Worm (Caenorhabditis elegans) whole organism, L3 larva: ENCODE results near the gene R07E5.6.
A peak's percentile ranks its signal among the peaks of the same experiment; 100 is the strongest.

ENCODE experiments used
- ZK546.5 ChIP-seq: sonication (generic microtip); optimal IDR thresholded peaks from 2 replicates; lab custom pipeline; 2017; ENCODE audit warnings: missing biosample characterization, missing genetic modification characterization
- aly-2 ChIP-seq: fragments of 150-350 bp; optimal IDR thresholded peaks from 2 replicates; lab custom pipeline; 2014; ENCODE audit warnings: missing biosample characterization, missing genetic modification characterization
- ceh-28 ChIP-seq: fragments of 150-350 bp; optimal IDR thresholded peaks from 2 replicates; lab custom pipeline; 2014; ENCODE audit warnings: missing biosample characterization, missing genetic modification reagents, missing genetic modification characterization
- ceh-82 ChIP-seq: fragments of 150-350 bp; optimal IDR thresholded peaks from 2 replicates; lab custom pipeline; 2014; ENCODE audit warnings: missing biosample characterization, missing genetic modification characterization
- daf-12 ChIP-seq: fragments of 150-350 bp; optimal IDR thresholded peaks from 2 replicates; lab custom pipeline; 2014; ENCODE audit warnings: missing biosample characterization, missing genetic modification reagents, missing genetic modification characterization
- egl-27 ChIP-seq: sonication (generic microtip); optimal IDR thresholded peaks from 4 replicates; lab custom pipeline; 2017; ENCODE audit warnings: missing biosample characterization, missing genetic modification reagents, missing genetic modification characterization
- egl-5 ChIP-seq: fragments of 150-350 bp; optimal IDR thresholded peaks from 2 replicates; lab custom pipeline; 2017; ENCODE audit warnings: missing biosample characterization, missing genetic modification reagents, missing genetic modification characterization, inconsistent platforms
- elt-1 ChIP-seq: fragments of 150-350 bp; optimal IDR thresholded peaks from 2 replicates; lab custom pipeline; 2014; ENCODE audit warnings: missing biosample characterization, missing genetic modification characterization
- elt-2 ChIP-seq: sonication (generic microtip); optimal IDR thresholded peaks from 2 replicates; lab custom pipeline; 2016; ENCODE audit warnings: missing genetic modification reagents, mild to moderate bottlenecking, missing genetic modification characterization, missing compliant biosample characterization
- elt-3 ChIP-seq, 3 experiments: fragments of 150-350 bp in 1 of 3; sonication (generic microtip) in 2 of 3; optimal IDR thresholded peaks; 2 replicates in 2 of 3; 4 replicates in 1 of 3; lab custom pipeline; 2014 to 2017; ENCODE audit warnings: missing biosample characterization in 3 of 3, missing genetic modification characterization in 3 of 3
- eor-1 ChIP-seq, 2 experiments: fragments of 150-350 bp; optimal IDR thresholded peaks; 2 replicates each; lab custom pipeline; 2014 to 2018; ENCODE audit warnings: missing biosample characterization in 2 of 2, missing genetic modification characterization in 2 of 2
- fkh-10 ChIP-seq: sonication (generic microtip); optimal IDR thresholded peaks from 2 replicates; lab custom pipeline; 2017; ENCODE audit warnings: missing biosample characterization, missing genetic modification reagents, missing genetic modification characterization
- fkh-2 ChIP-seq: fragments of 150-350 bp; optimal IDR thresholded peaks from 2 replicates; lab custom pipeline; 2014; ENCODE audit warnings: missing biosample characterization, missing genetic modification reagents, missing genetic modification characterization
- fos-1 ChIP-seq: fragments of 150-350 bp; optimal IDR thresholded peaks from 2 replicates; lab custom pipeline; 2014; ENCODE audit warnings: missing biosample characterization, missing genetic modification characterization
- hmg-11 ChIP-seq: sonication (generic microtip); optimal IDR thresholded peaks from 2 replicates; lab custom pipeline; 2016; ENCODE audit warnings: missing genetic modification characterization, missing compliant biosample characterization
- jun-1 ChIP-seq: fragments of 150-350 bp; optimal IDR thresholded peaks from 2 replicates; lab custom pipeline; 2014; ENCODE audit warnings: missing biosample characterization, missing genetic modification reagents, missing genetic modification characterization
- lin-15B ChIP-seq: fragments of 150-350 bp; optimal IDR thresholded peaks from 2 replicates; lab custom pipeline; 2014; ENCODE audit warnings: missing biosample characterization, missing genetic modification characterization
- lsy-12 ChIP-seq: sonication (generic microtip); optimal IDR thresholded peaks from 2 replicates; lab custom pipeline; 2016; ENCODE audit warnings: mild to moderate bottlenecking, missing genetic modification characterization, missing compliant biosample characterization
- mdl-1 ChIP-seq: fragments of 150-350 bp; optimal IDR thresholded peaks from 2 replicates; lab custom pipeline; 2014; ENCODE audit warnings: missing biosample characterization, missing genetic modification characterization
- nfya-1 ChIP-seq: sonication (generic microtip); optimal IDR thresholded peaks from 2 replicates; lab custom pipeline; 2017; ENCODE audit warnings: missing genetic modification characterization, mild to moderate bottlenecking, missing compliant biosample characterization, antibody characterized with exemption, moderate library complexity; ENCODE audit not compliant: insufficient read depth
- nhr-11 ChIP-seq: fragments of 150-350 bp; optimal IDR thresholded peaks from 2 replicates; lab custom pipeline; 2014; ENCODE audit warnings: missing biosample characterization, missing genetic modification characterization
- nhr-12 ChIP-seq: fragments of 150-350 bp; optimal IDR thresholded peaks from 2 replicates; lab custom pipeline; 2014; ENCODE audit warnings: missing biosample characterization, missing genetic modification characterization
- nhr-23 ChIP-seq: fragments of 150-350 bp; optimal IDR thresholded peaks from 2 replicates; lab custom pipeline; 2014; ENCODE audit warnings: missing biosample characterization, missing genetic modification reagents, missing genetic modification characterization
- nhr-25 ChIP-seq: sonication (generic microtip); optimal IDR thresholded peaks from 2 replicates; lab custom pipeline; 2017; ENCODE audit warnings: missing biosample characterization, missing genetic modification characterization
- nhr-28 ChIP-seq: fragments of 150-350 bp; optimal IDR thresholded peaks from 2 replicates; lab custom pipeline; 2014; ENCODE audit warnings: missing biosample characterization, missing genetic modification characterization
- nhr-43 ChIP-seq: sonication (generic microtip); optimal IDR thresholded peaks from 2 replicates; lab custom pipeline; 2016; ENCODE audit warnings: mild to moderate bottlenecking, missing genetic modification characterization, missing compliant biosample characterization; ENCODE audit not compliant: poor library complexity, severe bottlenecking
- nhr-67 ChIP-seq: fragments of 150-350 bp; optimal IDR thresholded peaks from 2 replicates; lab custom pipeline; 2014; ENCODE audit warnings: missing biosample characterization, missing genetic modification characterization
- pha-4 ChIP-seq: fragments of 150-350 bp; optimal IDR thresholded peaks from 2 replicates; lab custom pipeline; 2014; ENCODE audit warnings: missing biosample characterization, missing genetic modification reagents, missing genetic modification characterization
- pqm-1 ChIP-seq: fragments of 150-350 bp; optimal IDR thresholded peaks from 2 replicates; lab custom pipeline; 2017; ENCODE audit warnings: missing biosample characterization, missing genetic modification characterization, inconsistent platforms
- sea-2 ChIP-seq: fragments of 150-350 bp; sonication (generic microtip); optimal IDR thresholded peaks from 4 replicates; lab custom pipeline; 2014; ENCODE audit warnings: missing biosample characterization, missing genetic modification reagents, missing genetic modification characterization
- snpc-4 ChIP-seq: fragments of 150-350 bp; optimal IDR thresholded peaks from 2 replicates; lab custom pipeline; 2014; ENCODE audit warnings: missing biosample characterization, missing genetic modification characterization
- unc-39 ChIP-seq: sonication (generic microtip); optimal IDR thresholded peaks from 4 replicates; lab custom pipeline; 2017; ENCODE audit warnings: missing biosample characterization, missing genetic modification characterization
- unc-62 ChIP-seq: fragments of 150-350 bp; sonication (generic microtip); optimal IDR thresholded peaks from 4 replicates; lab custom pipeline; 2014; ENCODE audit warnings: missing biosample characterization, missing genetic modification reagents, missing genetic modification characterization
- zag-1 ChIP-seq: fragments of 150-350 bp; optimal IDR thresholded peaks from 2 replicates; lab custom pipeline; 2014; ENCODE audit warnings: missing biosample characterization, missing genetic modification characterization

R07E5.6 gene

DNA sequence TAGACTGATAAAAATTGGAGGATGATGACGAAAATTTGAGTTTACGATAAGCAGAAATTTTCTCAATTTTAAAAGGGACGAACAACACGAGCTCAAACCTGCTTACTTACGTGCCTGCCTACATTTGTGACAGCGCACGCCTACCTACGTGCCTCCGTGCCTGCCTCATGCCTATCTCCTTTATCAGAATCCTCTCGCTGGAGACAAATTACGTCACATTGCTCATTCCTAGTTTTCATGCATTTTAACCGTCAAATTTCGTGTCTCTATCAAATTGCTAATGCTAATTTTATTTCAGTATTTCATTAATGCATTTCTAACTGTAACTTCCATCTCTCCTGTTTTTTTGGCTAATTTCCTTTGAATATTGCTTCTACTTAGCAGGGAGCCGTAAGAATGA is 17.2 kb upstream of the R07E5.6 start, which contains the start of gene pals-27:
pals-27 (plus strand) TSS at position 301 of the 400 bp plus-strand sequence.
- no peak for TF ChIP-seq egl-27 (tag; lab: Kevin White, UChicago)
- TF ChIP-seq daf-12 (tag; lab: Kevin White, UChicago): no peak
- TF ChIP-seq ceh-82 (tag; lab: Kevin White, UChicago): no peak
- no peak for TF ChIP-seq zag-1
- TF ChIP-seq aly-2: no peak
- no peak for TF ChIP-seq lsy-12
- TF ChIP-seq unc-39: no peak
- TF ChIP-seq nhr-23 (tag; lab: Kevin White, UChicago): no peak
- no peak for TF ChIP-seq unc-62 (GFP tag; lab: Kevin White, UChicago)
- TF ChIP-seq nhr-67 (tag; lab: Kevin White, UChicago): no peak
- TF ChIP-seq snpc-4 (tag; lab: Kevin White, UChicago): no peak
- no peak for TF ChIP-seq mdl-1 (tag; lab: Kevin White, UChicago)
- TF ChIP-seq ceh-28 (tag; lab: Kevin White, UChicago): no peak
- TF ChIP-seq jun-1 (tag; lab: Kevin White, UChicago): no peak
- TF ChIP-seq lin-15B (tag; lab: Kevin White, UChicago): no peak
- TF ChIP-seq elt-3 (tag; optimal IDR thresholded peaks at IDR 0.05; lab: Kevin White, UChicago): no peak
- no peak for TF ChIP-seq nhr-28 (tag; lab: Kevin White, UChicago)
- no peak for TF ChIP-seq pqm-1 (tag; lab: Kevin White, UChicago)
- TF ChIP-seq, all 47 proteins: peak for 0

DNA sequence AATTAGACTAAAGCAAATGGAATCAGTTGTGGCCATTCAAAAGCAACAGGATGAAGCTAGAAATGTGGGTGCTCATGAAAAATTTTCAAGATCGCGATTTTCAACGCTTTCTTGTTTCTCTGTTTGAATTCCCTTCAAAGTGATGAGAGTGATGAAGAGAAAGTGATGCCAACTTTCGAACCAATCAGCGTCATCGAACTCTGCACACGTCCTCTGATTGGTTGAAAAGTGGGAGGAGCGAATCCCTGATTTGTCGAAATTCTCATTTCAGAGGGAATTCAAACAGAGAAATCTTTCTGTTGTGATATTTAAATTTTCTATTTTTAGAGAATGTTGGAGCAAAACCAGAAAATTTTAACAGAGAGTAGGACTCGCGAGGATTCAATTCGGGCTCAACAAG is 16.4 kb upstream of the R07E5.6 start:
- TF ChIP-seq hmg-11 (tag; lab: Kevin White, UChicago): no peak
- peak; percentile 71 for TF ChIP-seq nfya-1 (tag; lab: Kevin White, UChicago)

DNA sequence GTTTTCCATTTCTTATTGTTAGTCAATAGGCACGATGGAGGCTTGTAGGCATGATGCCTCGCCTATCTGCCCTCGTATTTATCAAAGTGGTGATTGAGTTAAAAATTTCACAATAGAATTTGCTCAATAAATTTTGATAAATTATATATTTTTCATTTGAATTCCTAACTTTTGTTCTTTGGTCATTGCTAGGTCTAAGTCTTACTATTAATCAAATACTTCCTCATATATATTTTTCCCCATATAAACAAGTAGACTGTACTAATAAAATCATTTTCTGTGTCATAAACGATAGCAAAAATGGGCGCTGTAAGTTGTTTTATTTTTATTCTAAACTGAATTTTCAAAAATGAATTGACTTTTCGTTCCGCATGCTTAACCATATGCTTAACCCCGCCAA is 14.1 kb upstream of the R07E5.6 start, which contains the start of gene pals-28:
pals-28 (plus strand) TSS at position 301 of the 400 bp plus-strand sequence.
- TF ChIP-seq sea-2 (GFP tag; lab: Kevin White, UChicago) (no peak), hmg-11 (tag; lab: Kevin White, UChicago) (no peak), nhr-25 (tag; lab: Kevin White, UChicago) (no peak), fkh-2 (no peak), zag-1 (no peak), fos-1 (tag; lab: Kevin White, UChicago) (no peak)

DNA sequence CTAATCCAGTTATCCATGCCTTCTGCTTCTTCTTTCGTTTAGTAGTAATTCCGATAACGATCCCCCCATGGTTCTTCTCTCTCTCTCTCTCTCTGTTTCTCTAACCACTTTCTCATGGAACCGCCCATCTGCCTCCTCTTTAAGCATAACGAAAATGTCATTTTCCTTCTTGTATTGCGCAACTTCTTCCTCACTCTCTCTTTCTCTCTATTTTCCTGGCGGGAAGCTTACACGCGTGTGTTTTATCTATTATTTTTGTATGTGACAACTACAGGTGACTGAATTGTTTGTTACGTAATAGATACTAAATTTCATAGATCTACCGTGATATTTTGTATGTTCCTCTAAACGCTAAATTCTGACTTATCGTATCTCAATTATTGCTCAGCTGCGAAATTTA is 8.1 kb upstream of the R07E5.6 start:
- peak; percentile 11 for TF ChIP-seq nhr-25 (tag; lab: Kevin White, UChicago)
- no peak for TF ChIP-seq elt-1 (tag; lab: Kevin White, UChicago)

DNA sequence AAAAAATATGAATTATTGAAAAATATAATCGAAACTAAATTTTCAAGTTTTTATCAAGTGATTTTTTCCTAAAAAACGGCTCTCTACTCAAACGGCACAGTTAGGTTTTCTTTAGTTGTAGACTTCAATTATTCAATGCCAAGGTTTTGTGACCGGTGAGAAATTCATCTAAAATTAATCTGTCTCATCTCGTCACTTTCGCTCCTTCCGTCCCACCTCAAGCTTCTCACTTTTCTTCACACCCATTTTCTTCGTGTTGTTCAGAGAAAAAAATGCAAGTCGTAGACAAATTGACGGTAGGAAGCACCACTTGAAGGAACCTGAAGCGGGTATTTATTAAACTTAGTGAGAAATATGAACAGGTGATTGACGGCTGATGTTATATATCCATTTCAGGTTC is 7.2 kb upstream of the R07E5.6 start:
- TF ChIP-seq pha-4 (no peak), nhr-28 (tag; lab: Kevin White, UChicago) (no peak), elt-3 (tag; optimal IDR thresholded peaks at IDR 0.05; lab: Kevin White, UChicago) (no peak), nhr-25 (tag; lab: Kevin White, UChicago) (peak; percentile 48), zag-1 (no peak)

DNA sequence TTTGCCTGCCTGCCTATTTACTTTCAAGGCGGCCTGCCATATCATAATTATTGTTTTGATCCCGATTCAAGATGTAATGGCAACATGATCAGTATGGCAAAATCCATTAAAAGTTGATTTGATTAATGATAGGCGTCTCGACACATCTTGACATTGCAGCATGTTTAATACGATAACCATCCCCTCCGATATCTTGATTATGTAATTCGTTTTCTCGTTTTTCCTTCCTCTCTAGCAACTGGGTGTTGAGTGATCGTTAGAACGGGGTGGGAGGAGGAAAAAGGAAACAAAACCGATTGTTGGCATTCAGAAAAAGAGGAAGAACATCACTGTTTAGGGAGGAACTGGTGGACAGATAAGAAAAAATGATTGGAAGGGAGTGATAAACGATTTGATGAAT is 6.6 kb upstream of the R07E5.6 start:
- TF ChIP-seq nhr-28 (tag; lab: Kevin White, UChicago) (no peak), egl-5 (tag; lab: Kevin White, UChicago) (no peak), lin-15B (tag; lab: Kevin White, UChicago) (no peak), elt-3 (tag; optimal IDR thresholded peaks at IDR 0.05; lab: Kevin White, UChicago) (no peak), elt-1 (tag; lab: Kevin White, UChicago) (peak; percentile 67), egl-27 (tag; lab: Kevin White, UChicago) (no peak), nhr-67 (tag; lab: Kevin White, UChicago) (no peak)
- TF ChIP-seq, all 47 proteins: peak for 1

DNA sequence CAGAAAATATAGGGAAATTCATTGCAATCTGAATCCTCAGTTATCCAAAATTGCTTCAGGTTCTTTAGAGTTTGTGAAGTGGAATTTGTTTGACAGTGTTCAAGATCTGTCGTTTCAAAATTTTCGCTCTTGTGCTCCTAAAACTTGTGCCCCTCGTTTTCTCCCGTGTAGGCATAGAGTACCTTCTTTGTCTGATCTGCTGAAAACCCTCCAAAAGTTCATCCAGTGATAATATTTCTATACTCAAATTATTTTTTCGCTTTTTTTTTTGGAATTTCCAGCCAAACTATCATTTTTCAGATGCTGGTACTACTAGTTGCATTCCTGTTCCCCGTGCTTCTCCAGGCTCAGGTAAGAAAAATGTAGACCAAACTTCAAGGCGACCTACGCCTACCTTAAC is 4.1 kb upstream of the R07E5.6 start, which contains the start of gene R07E5.4:
R07E5.4 (plus strand) TSS at position 301 of the 400 bp plus-strand sequence.
- TF ChIP-seq elt-2 (tag; lab: Kevin White, UChicago) (no peak), nhr-23 (tag; lab: Kevin White, UChicago) (no peak), ZK546.5 (tag; lab: Kevin White, UChicago) (no peak), elt-1 (tag; lab: Kevin White, UChicago) (no peak), egl-5 (tag; lab: Kevin White, UChicago) (no peak), aly-2 (no peak), unc-39 (no peak), nhr-43 (tag; lab: Kevin White, UChicago) (no peak), mdl-1 (tag; lab: Kevin White, UChicago) (no peak), nhr-11 (tag; lab: Kevin White, UChicago) (no peak), fkh-10 (GFP tag; lab: Kevin White, UChicago) (no peak), nhr-25 (tag; lab: Kevin White, UChicago) (no peak), eor-1 (tag; optimal IDR thresholded peaks at IDR 0.05; lab: Kevin White, UChicago) (no peak), zag-1 (no peak), egl-27 (tag; lab: Kevin White, UChicago) (no peak), nhr-12 (no peak)
